Fruit fly (Drosophila melanogaster) whole organism, prepupa: Measurements from ENCODE around the gene CG17600.
A peak's percentile ranks its signal among the peaks of the same experiment; 100 is the strongest.

Source experiments
- Blimp-1 ChIP-seq: fragments of 200-800 bp; sonication (Bioruptor generic); optimal IDR thresholded peaks from 3 replicates; lab custom pipeline; 2017; ENCODE audit warnings: missing biosample characterization, missing genetic modification characterization, mild to moderate bottlenecking, moderate library complexity, missing genetic modification reagents
- CG10631 ChIP-seq: fragments of 200-800 bp; sonication (Bioruptor generic); optimal IDR thresholded peaks from 2 replicates; lab custom pipeline; 2016; ENCODE audit warnings: missing biosample characterization, missing genetic modification characterization
- CG11294 ChIP-seq: fragments of 200-800 bp; sonication (Bioruptor generic); IDR thresholded peaks from 2 replicates; pipeline ENCODE4 v1.3.6; 2022; ENCODE audit warnings: missing biosample characterization, missing genetic modification characterization
- CG11762 ChIP-seq: fragments of 200-800 bp; sonication (Bioruptor generic); optimal IDR thresholded peaks from 3 replicates; lab custom pipeline; 2016; ENCODE audit warnings: missing biosample characterization, missing genetic modification characterization; ENCODE audit not compliant: insufficient read depth
- CG15336 ChIP-seq: fragments of 200-800 bp; sonication (Bioruptor generic); IDR thresholded peaks from 2 replicates; pipeline ENCODE4 v1.3.6; 2022; ENCODE audit warnings: missing biosample characterization, missing genetic modification characterization
- CG1621 ChIP-seq: fragments of 200-800 bp; sonication (Bioruptor generic); optimal IDR thresholded peaks from 3 replicates; lab custom pipeline; 2018; ENCODE audit warnings: missing biosample characterization, mild to moderate bottlenecking, missing genetic modification characterization
- CG31627 ChIP-seq: fragments of 200-800 bp; sonication (Bioruptor generic); optimal IDR thresholded peaks from 3 replicates; lab custom pipeline; 2016; ENCODE audit warnings: missing biosample characterization, missing genetic modification characterization
- CG32006 ChIP-seq: fragments of 200-800 bp; sonication (Bioruptor generic); optimal IDR thresholded peaks from 3 replicates; lab custom pipeline; 2017; ENCODE audit warnings: missing biosample characterization, mild to moderate bottlenecking, missing genetic modification characterization
- CG3919 ChIP-seq: fragments of 200-800 bp; sonication (Bioruptor generic); optimal IDR thresholded peaks from 3 replicates; lab custom pipeline; 2016; ENCODE audit warnings: missing biosample characterization, missing genetic modification characterization
- CG4318 ChIP-seq: fragments of 200-800 bp; sonication (Bioruptor generic); optimal IDR thresholded peaks from 3 replicates; lab custom pipeline; 2017; ENCODE audit warnings: missing biosample characterization, mild to moderate bottlenecking, missing genetic modification characterization
- CG6163 ChIP-seq: fragments of 200-800 bp; sonication (Bioruptor generic); IDR thresholded peaks from 3 replicates; pipeline ENCODE4 v1.3.6; 2022; ENCODE audit warnings: missing biosample characterization, missing genetic modification characterization
- CG6276 ChIP-seq: fragments of 200-800 bp; sonication (Bioruptor generic); optimal IDR thresholded peaks from 2 replicates; lab custom pipeline; 2017; ENCODE audit warnings: missing biosample characterization, mild to moderate bottlenecking, missing genetic modification characterization
- CG6792 ChIP-seq: fragments of 200-800 bp; sonication (Bioruptor generic); optimal IDR thresholded peaks from 3 replicates; lab custom pipeline; 2016; ENCODE audit warnings: missing biosample characterization, missing genetic modification characterization
- CG6854 ChIP-seq: fragments of 200-800 bp; sonication (Bioruptor generic); optimal IDR thresholded peaks from 2 replicates; lab custom pipeline; 2017; ENCODE audit warnings: missing biosample characterization, mild to moderate bottlenecking, missing genetic modification characterization
- CG8119 ChIP-seq: fragments of 200-800 bp; sonication (Bioruptor generic); IDR thresholded peaks from 3 replicates; pipeline ENCODE4 v1.3.6; 2022; ENCODE audit warnings: missing biosample characterization, missing genetic modification characterization
- CG8319 ChIP-seq: fragments of 200-800 bp; sonication (Bioruptor generic); optimal IDR thresholded peaks from 3 replicates; lab custom pipeline; 2016; ENCODE audit warnings: missing biosample characterization, missing genetic modification characterization
- CG8632 ChIP-seq: fragments of 200-800 bp; sonication (Bioruptor generic); optimal IDR thresholded peaks from 3 replicates; lab custom pipeline; 2016; ENCODE audit warnings: missing biosample characterization, missing genetic modification characterization
- CG9139 ChIP-seq: fragments of 200-800 bp; sonication (Bioruptor generic); optimal IDR thresholded peaks from 3 replicates; lab custom pipeline; 2017; ENCODE audit warnings: missing biosample characterization, mild to moderate bottlenecking, missing genetic modification characterization
- Eip78C ChIP-seq: fragments of 200-800 bp; sonication (Bioruptor generic); peaks from one replicate; lab custom pipeline; 2016; ENCODE audit warnings: missing biosample characterization, missing genetic modification characterization
- Gug ChIP-seq: fragments of 200-800 bp; sonication (Bioruptor generic); IDR thresholded peaks from 2 replicates; pipeline ENCODE4 v1.3.6; 2022; ENCODE audit warnings: missing biosample characterization, missing genetic modification characterization
- Hr38 ChIP-seq: sonication (Bioruptor generic); optimal IDR thresholded peaks from 2 replicates; lab custom pipeline; 2016; ENCODE audit warnings: missing biosample characterization, missing genetic modification characterization
- Hr4 ChIP-seq: fragments of 200-800 bp; sonication (Bioruptor generic); optimal IDR thresholded peaks from 3 replicates; lab custom pipeline; 2016; ENCODE audit warnings: missing biosample characterization, missing genetic modification characterization
- Lpt ChIP-seq: fragments of 200-800 bp; sonication (Bioruptor generic); optimal IDR thresholded peaks from 3 replicates; lab custom pipeline; 2016; ENCODE audit warnings: missing biosample characterization, missing genetic modification characterization
- Met ChIP-seq: fragments of 200-800 bp; sonication (Bioruptor generic); optimal IDR thresholded peaks from 3 replicates; lab custom pipeline; 2016; ENCODE audit warnings: missing biosample characterization, missing genetic modification characterization
- OdsH ChIP-seq: fragments of 200-800 bp; sonication (Bioruptor generic); optimal IDR thresholded peaks from 3 replicates; lab custom pipeline; 2016; ENCODE audit warnings: missing biosample characterization, missing genetic modification characterization
- Smox ChIP-seq: fragments of 200-800 bp; sonication (Bioruptor generic); optimal IDR thresholded peaks from 3 replicates; lab custom pipeline; 2016; ENCODE audit warnings: missing biosample characterization, missing genetic modification characterization
- Sox15 ChIP-seq: fragments of 200-800 bp; sonication (Bioruptor generic); optimal IDR thresholded peaks from 3 replicates; lab custom pipeline; 2016; ENCODE audit warnings: missing biosample characterization, missing genetic modification characterization
- dac ChIP-seq: fragments of 200-800 bp; sonication (Bioruptor generic); optimal IDR thresholded peaks from 2 replicates; lab custom pipeline; 2017; ENCODE audit warnings: missing biosample characterization, mild to moderate bottlenecking, missing genetic modification characterization
- dsx ChIP-seq: fragments of 200-800 bp; optimal IDR thresholded peaks from 3 replicates; lab custom pipeline; 2019; ENCODE audit warnings: missing biosample characterization, mild to moderate bottlenecking, missing genetic modification characterization, moderate library complexity; ENCODE audit not compliant: poor library complexity, severe bottlenecking
- eg ChIP-seq: fragments of 200-800 bp; sonication (Bioruptor generic); IDR thresholded peaks from 3 replicates; pipeline ENCODE4 v1.3.6; 2022; ENCODE audit warnings: missing biosample characterization, missing genetic modification characterization
- esn ChIP-seq: fragments of 200-800 bp; sonication (Bioruptor generic); optimal IDR thresholded peaks from 2 replicates; lab custom pipeline; 2016; ENCODE audit warnings: missing biosample characterization, mild to moderate bottlenecking, missing genetic modification characterization, moderate library complexity
- fd59A ChIP-seq: fragments of 200-800 bp; sonication (Bioruptor generic); optimal IDR thresholded peaks from 2 replicates; lab custom pipeline; 2017; ENCODE audit warnings: missing biosample characterization, mild to moderate bottlenecking, missing genetic modification characterization, missing genetic modification reagents
- fkh ChIP-seq: fragments of 200-800 bp; sonication (Bioruptor generic); optimal IDR thresholded peaks from 3 replicates; lab custom pipeline; 2017; ENCODE audit warnings: missing biosample characterization, mild to moderate bottlenecking, missing genetic modification characterization, moderate library complexity
- net ChIP-seq: fragments of 200-800 bp; sonication (Bioruptor generic); optimal IDR thresholded peaks from 3 replicates; lab custom pipeline; 2016; ENCODE audit warnings: missing biosample characterization, missing genetic modification characterization
- pdm3 ChIP-seq: fragments of 200-800 bp; sonication (Bioruptor generic); optimal IDR thresholded peaks from 3 replicates; lab custom pipeline; 2016; ENCODE audit warnings: missing biosample characterization, missing genetic modification characterization
- salr ChIP-seq, 2 experiments: fragments of 200-800 bp; sonication (Bioruptor generic); optimal IDR thresholded peaks; 3 replicates each; lab custom pipeline; 2016 to 2018; ENCODE audit warnings: missing biosample characterization in 2 of 2, missing genetic modification characterization in 2 of 2, mild to moderate bottlenecking in 1 of 2
- spab ChIP-seq: fragments of 200-800 bp; sonication (Bioruptor generic); optimal IDR thresholded peaks from 2 replicates; lab custom pipeline; 2017; ENCODE audit warnings: missing biosample characterization, mild to moderate bottlenecking, missing genetic modification characterization, missing genetic modification reagents
- ss ChIP-seq, 2 experiments: fragments of 200-800 bp; sonication (Bioruptor generic); optimal IDR thresholded peaks; 2 replicates in 1 of 2; 3 replicates in 1 of 2; lab custom pipeline; 2017 to 2018; ENCODE audit warnings: mild to moderate bottlenecking in 2 of 2, missing biosample characterization in 2 of 2, missing genetic modification characterization in 2 of 2, moderate library complexity in 1 of 2
- svp ChIP-seq: fragments of 200-800 bp; sonication (Bioruptor generic); peaks from one replicate; lab custom pipeline; 2016; ENCODE audit warnings: missing biosample characterization, missing genetic modification characterization
- topi ChIP-seq: fragments of 200-800 bp; sonication (Bioruptor generic); optimal IDR thresholded peaks from 3 replicates; lab custom pipeline; 2016; ENCODE audit warnings: missing biosample characterization, missing genetic modification characterization
- vri ChIP-seq: fragments of 200-800 bp; sonication (Bioruptor generic); optimal IDR thresholded peaks from 3 replicates; lab custom pipeline; 2016; ENCODE audit warnings: missing biosample characterization, mild to moderate bottlenecking, missing genetic modification characterization

The CG17600 gene

dm6 chrX:22491028-22491769, 23.8 kb upstream of the CG17600 start (continued):
- peak; percentile 71 for TF ChIP-seq vri (GFP tag; lab: Kevin White, UChicago)
- no peak for TF ChIP-seq CG3919
- TF ChIP-seq pdm3 (GFP tag; lab: Kevin White, UChicago): peak; percentile 51
- TF ChIP-seq dsx (GFP tag; lab: Kevin White, UChicago): no peak
- peak; percentile 80 for TF ChIP-seq CG8632 (GFP tag; lab: Kevin White, UChicago)
- TF ChIP-seq net: peak; percentile 54
- TF ChIP-seq CG11294 (GFP tag; lab: Robert Waterston, UW): no peak
- peak; percentile 49 for TF ChIP-seq CG11762 (GFP tag; lab: Kevin White, UChicago)
- peak; percentile 68 for TF ChIP-seq esn

dm6 chrX:22499557-22499956, 15.4 kb upstream of the CG17600 start:
- TF ChIP-seq ss (GFP tag; optimal IDR thresholded peaks at IDR 0.05; lab: Kevin White, UChicago): no peak
- no peak for TF ChIP-seq Hr4 (GFP tag; lab: Kevin White, UChicago)
- no peak for TF ChIP-seq Lpt
- TF ChIP-seq topi (GFP tag; lab: Kevin White, UChicago): no peak
- TF ChIP-seq CG31627 (GFP tag; lab: Kevin White, UChicago): no peak
- no peak for TF ChIP-seq fd59A (GFP tag; lab: Kevin White, UChicago)
- no peak for TF ChIP-seq Smox (GFP tag; lab: Kevin White, UChicago)
- TF ChIP-seq Gug (GFP tag; lab: Robert Waterston, UW): no peak
- TF ChIP-seq CG8319 (GFP tag; lab: Kevin White, UChicago): no peak
- TF ChIP-seq CG9139 (GFP tag; lab: Kevin White, UChicago): no peak

DNA sequence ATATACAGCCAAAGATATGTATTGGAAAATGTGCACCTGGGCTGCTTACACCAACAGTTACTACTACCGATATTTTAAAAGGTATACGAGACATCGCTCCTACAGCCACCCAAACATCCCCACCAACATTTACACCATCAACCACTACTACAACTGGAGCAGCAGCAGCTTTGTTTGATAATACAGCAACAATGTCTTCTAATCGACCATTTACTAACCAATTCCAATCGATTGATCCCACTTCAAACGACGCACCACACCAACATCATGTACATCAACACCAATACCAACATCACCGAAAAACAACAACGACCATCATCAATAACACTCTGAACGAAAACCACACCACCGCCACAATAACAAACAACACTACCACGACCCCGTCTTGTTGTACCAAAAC, 12.8 kb upstream of the CG17600 start:
- TF ChIP-seq CG31627 (GFP tag; lab: Kevin White, UChicago): no peak
- no peak for TF ChIP-seq CG6854 (GFP tag; lab: Kevin White, UChicago)
- TF ChIP-seq Eip78C (GFP tag; lab: Kevin White, UChicago): no peak

DNA sequence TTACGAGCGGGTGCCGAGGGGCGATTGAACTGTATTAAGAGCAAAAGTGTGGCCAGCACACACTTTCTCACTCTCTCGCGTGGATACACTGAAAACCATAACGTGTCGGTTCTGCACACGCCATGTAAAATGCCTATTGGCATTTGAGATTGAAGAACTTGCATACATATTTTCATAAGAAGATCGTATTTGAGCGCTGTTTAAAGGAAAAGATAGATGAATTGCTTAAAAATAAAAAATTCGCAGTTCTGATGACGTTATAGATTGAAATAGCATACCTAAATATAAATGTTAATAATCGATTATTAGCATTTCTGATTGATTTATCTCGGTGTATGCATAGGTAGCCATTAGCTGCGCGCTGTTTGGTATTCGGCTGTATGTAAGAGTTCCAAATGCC, 5.9 kb upstream of the CG17600 start:
- TF ChIP-seq Met (GFP tag; lab: Kevin White, UChicago) (peak; percentile 2), fkh (GFP tag; lab: Kevin White, UChicago) (no peak), dac (GFP tag; lab: Kevin White, UChicago) (peak; percentile 20), svp (peak; percentile 17), Eip78C (GFP tag; lab: Kevin White, UChicago) (peak; percentile 56), Lpt (peak; percentile 50), Blimp-1 (GFP tag; lab: Kevin White, UChicago) (no peak), Hr4 (GFP tag; lab: Kevin White, UChicago) (peak; percentile 69), OdsH (GFP tag; lab: Kevin White, UChicago) (peak; percentile 38), CG1621 (no peak), ss (GFP tag; optimal IDR thresholded peaks at IDR 0.05; lab: Kevin White, UChicago) (no peak), CG6163 (GFP tag; lab: Robert Waterston, UW) (no peak), CG15336 (GFP tag; lab: Robert Waterston, UW) (peak; percentile 65), CG6792 (GFP tag; lab: Kevin White, UChicago) (no peak), Hr38 (GFP tag; lab: Kevin White, UChicago) (no peak), CG8632 (GFP tag; lab: Kevin White, UChicago) (no peak), salr (GFP tag; optimal IDR thresholded peaks at IDR 0.05; lab: Kevin White, UChicago) (no peak), net (no peak), Sox15 (no peak), CG6276 (GFP tag; lab: Kevin White, UChicago) (no peak), CG4318 (GFP tag; lab: Kevin White, UChicago) (peak; percentile 31), pdm3 (GFP tag; lab: Kevin White, UChicago) (peak; percentile 19), CG11762 (GFP tag; lab: Kevin White, UChicago) (peak; percentile 2), Gug (GFP tag; lab: Robert Waterston, UW) (0 out of 2 replicates have a peak, but pooled peaks have one; percentile 16), CG10631 (GFP tag; lab: Kevin White, UChicago) (peak; percentile 18), spab (GFP tag; lab: Kevin White, UChicago) (no peak), CG8119 (peak; percentile 69; the same call in 2 of the 3 replicates), eg (GFP tag; lab: Robert Waterston, UW) (no peak; the same call in 2 of the 3 replicates), Smox (GFP tag; lab: Kevin White, UChicago) (no peak), CG32006 (GFP tag; lab: Kevin White, UChicago) (peak; percentile 79)
